Fruit fly (Drosophila melanogaster): ENCODE data around the gene CG14186.

CG14186 gene

dm6 chr3L:20103777-20104542, at the start of gene CG14186:
Gene CG14186 (minus strand): TSS chr3L:20103827.
- TF ChIP-seq kay (GFP tag; ENCODE audit: borderline replicate concordance): no peak
- no peak for TF ChIP-seq Hr96 (GFP tag; optimal IDR thresholded peaks at IDR 0.05)
- TF ChIP-seq Crg-1 (GFP tag; optimal IDR thresholded peaks at IDR 0.05): no peak
- no peak for TF ChIP-seq tj (GFP tag; optimal IDR thresholded peaks at IDR 0.05)

dm6 chr3L:20140589-20141207, 37.1 kb upstream of the CG14186 start, which contains the start of gene CG7328:
Gene CG7328 (minus strand): TSS chr3L:20140607.
- TF ChIP-seq bab1 (GFP tag; optimal IDR thresholded peaks at IDR 0.05) (peak; percentile 52), CG1620 (GFP tag; optimal IDR thresholded peaks at IDR 0.05) (peak; percentile 85), CG7101 (tag; optimal IDR thresholded peaks at IDR 0.05) (peak; percentile 91), kay (GFP tag; ENCODE audit: borderline replicate concordance) (peak; percentile 83), CG5204 (GFP tag; optimal IDR thresholded peaks at IDR 0.05) (peak; percentile 93), CG11617 (GFP tag; optimal IDR thresholded peaks at IDR 0.05) (peak; percentile 92), Crg-1 (GFP tag; optimal IDR thresholded peaks at IDR 0.05) (peak; percentile 82), cnc (optimal IDR thresholded peaks at IDR 0.05) (no peak), CG33017 (tag; optimal IDR thresholded peaks at IDR 0.05) (peak; percentile 92), CG12768 (GFP tag; optimal IDR thresholded peaks at IDR 0.05) (peak; percentile 71), pad (GFP tag; optimal IDR thresholded peaks at IDR 0.05) (peak; percentile 70), toe (GFP tag; optimal IDR thresholded peaks at IDR 0.05) (peak; percentile 95), CG7045 (GFP tag; optimal IDR thresholded peaks at IDR 0.05) (peak; percentile 83), tj (GFP tag; optimal IDR thresholded peaks at IDR 0.05) (peak; percentile 72), Clk (GFP tag; optimal IDR thresholded peaks at IDR 0.05) (peak; percentile 52), Hr96 (GFP tag; optimal IDR thresholded peaks at IDR 0.05) (peak; percentile 91), cic (GFP tag; optimal IDR thresholded peaks at IDR 0.05) (peak; percentile 58), Mnt (GFP tag; optimal IDR thresholded peaks at IDR 0.05) (peak; percentile 74), CG14711 (tag; optimal IDR thresholded peaks at IDR 0.05) (peak; percentile 82), ovo (GFP tag; optimal IDR thresholded peaks at IDR 0.05) (peak; percentile 78)

- TF ChIP-seq cnc (optimal IDR thresholded peaks at IDR 0.05): no peak
- TF ChIP-seq CG11617 (GFP tag; optimal IDR thresholded peaks at IDR 0.05): no peak
- no peak for TF ChIP-seq toe (GFP tag; optimal IDR thresholded peaks at IDR 0.05)
- no peak for TF ChIP-seq ovo (GFP tag; optimal IDR thresholded peaks at IDR 0.05)
- TF ChIP-seq kay (GFP tag; ENCODE audit: borderline replicate concordance): no peak
- no peak for TF ChIP-seq bab1 (GFP tag; optimal IDR thresholded peaks at IDR 0.05)
- TF ChIP-seq CG1620 (GFP tag; optimal IDR thresholded peaks at IDR 0.05): no peak
- no peak for TF ChIP-seq pad (GFP tag; optimal IDR thresholded peaks at IDR 0.05)
- no peak for TF ChIP-seq tj (GFP tag; optimal IDR thresholded peaks at IDR 0.05)
- TF ChIP-seq Crg-1 (GFP tag; optimal IDR thresholded peaks at IDR 0.05): no peak
- TF ChIP-seq CG7101 (tag; optimal IDR thresholded peaks at IDR 0.05): no peak
- no peak for TF ChIP-seq cic (GFP tag; optimal IDR thresholded peaks at IDR 0.05)
- no peak for TF ChIP-seq Hr96 (GFP tag; optimal IDR thresholded peaks at IDR 0.05)
- no peak for TF ChIP-seq Mnt (GFP tag; optimal IDR thresholded peaks at IDR 0.05)
- TF ChIP-seq Clk (GFP tag; optimal IDR thresholded peaks at IDR 0.05): no peak
Measured at dm6 chr3L:20138327-20138726, 34.7 kb upstream of the CG14186 start.

dm6 chr3L:20133168-20133567, 29.5 kb upstream of the CG14186 start, which contains the start of gene CG7335:
Gene CG7335 (minus strand): TSS chr3L:20133268.
- TF ChIP-seq CG5204 (GFP tag; optimal IDR thresholded peaks at IDR 0.05): no peak
- TF ChIP-seq CG33017 (tag; optimal IDR thresholded peaks at IDR 0.05): no peak
- no peak for TF ChIP-seq ovo (GFP tag; optimal IDR thresholded peaks at IDR 0.05)
- TF ChIP-seq Hr96 (GFP tag; optimal IDR thresholded peaks at IDR 0.05): no peak
- no peak for TF ChIP-seq CG7045 (GFP tag; optimal IDR thresholded peaks at IDR 0.05)
- TF ChIP-seq CG7101 (tag; optimal IDR thresholded peaks at IDR 0.05): no peak
- no peak for TF ChIP-seq bab1 (GFP tag; optimal IDR thresholded peaks at IDR 0.05)
- TF ChIP-seq pad (GFP tag; optimal IDR thresholded peaks at IDR 0.05): no peak
- TF ChIP-seq CG11617 (GFP tag; optimal IDR thresholded peaks at IDR 0.05): no peak
- no peak for TF ChIP-seq cnc (optimal IDR thresholded peaks at IDR 0.05)
- no peak for TF ChIP-seq cic (GFP tag; optimal IDR thresholded peaks at IDR 0.05)
- no peak for TF ChIP-seq Crg-1 (GFP tag; optimal IDR thresholded peaks at IDR 0.05)
- TF ChIP-seq Clk (GFP tag; optimal IDR thresholded peaks at IDR 0.05): no peak
- TF ChIP-seq Mnt (GFP tag; optimal IDR thresholded peaks at IDR 0.05): no peak
- no peak for TF ChIP-seq tj (GFP tag; optimal IDR thresholded peaks at IDR 0.05)
- no peak for TF ChIP-seq kay (GFP tag; ENCODE audit: borderline replicate concordance)
- TF ChIP-seq toe (GFP tag; optimal IDR thresholded peaks at IDR 0.05): no peak

dm6 chr3L:20131643-20132042, 28.0 kb upstream of the CG14186 start, which contains the start of gene obst-J:
Gene obst-J (minus strand): TSS chr3L:20131743.
- TF ChIP-seq CG7101 (tag; optimal IDR thresholded peaks at IDR 0.05) (no peak), Hr96 (GFP tag; optimal IDR thresholded peaks at IDR 0.05) (no peak), toe (GFP tag; optimal IDR thresholded peaks at IDR 0.05) (no peak), CG1620 (GFP tag; optimal IDR thresholded peaks at IDR 0.05) (no peak), bab1 (GFP tag; optimal IDR thresholded peaks at IDR 0.05) (no peak)

- TF ChIP-seq bab1 (GFP tag; optimal IDR thresholded peaks at IDR 0.05) (peak; percentile 11), CG7101 (tag; optimal IDR thresholded peaks at IDR 0.05) (no peak)
Measured at dm6 chr3L:20129032-20129431, 25.4 kb upstream of the CG14186 start, which contains the start of gene gig. Gene gig (plus strand): TSS chr3L:20129181.
